Fruit fly (Drosophila melanogaster) whole organism, adult: ENCODE results near the gene CG1632.

Experiments used
- CG7045 ChIP-seq: fragments of 200-800 bp; sonication (Bioruptor generic); optimal IDR thresholded peaks from 2 replicates; lab custom pipeline; 2017; ENCODE audit warnings: missing biosample characterization, mild to moderate bottlenecking, missing genetic modification characterization
- Clk ChIP-seq: fragments of 200-800 bp; sonication (Bioruptor generic); optimal IDR thresholded peaks from 2 replicates; lab custom pipeline; 2017; ENCODE audit warnings: missing biosample characterization, missing genetic modification characterization
- cic ChIP-seq: fragments of 200-800 bp; sonication (Bioruptor generic); optimal IDR thresholded peaks from 2 replicates; lab custom pipeline; 2017; ENCODE audit warnings: missing biosample characterization, mild to moderate bottlenecking, missing genetic modification characterization, moderate library complexity
- pad ChIP-seq: fragments of 200-800 bp; sonication (Bioruptor generic); optimal IDR thresholded peaks from 3 replicates; lab custom pipeline; 2017; ENCODE audit warnings: missing biosample characterization, missing genetic modification characterization, mild to moderate bottlenecking, moderate library complexity, missing genetic modification reagents

dm6 chrX:8211731-8212468 lies 40.6 kb upstream of the CG1632 start:
- TF ChIP-seq cic (GFP tag; lab: Kevin White, UChicago) (no peak), CG7045 (GFP tag; lab: Kevin White, UChicago) (no peak), pad (GFP tag; lab: Kevin White, UChicago) (no peak), Clk (no peak)
